Worm (Caenorhabditis elegans) whole organism, young adult: Measurements from ENCODE around the gene F45E12.6.

Experiments
- ama-1 ChIP-seq, 3 experiments: fragments of 150-350 bp in 1 of 3; sonication (generic microtip) in 2 of 3; optimal IDR thresholded peaks; 2 replicates each; lab custom pipeline; 2014 to 2018; ENCODE audit warnings: missing biosample characterization in 2 of 3, missing genetic modification characterization in 2 of 3, missing genetic modification reagents in 2 of 3
- aptf-3 ChIP-seq: fragments of 200-800 bp; sonication (Bioruptor generic); IDR thresholded peaks from 2 replicates; pipeline ENCODE4 v1.3.6; 2022; ENCODE audit warnings: missing genetic modification characterization, missing compliant biosample characterization
- attf-6 ChIP-seq: fragments of 200-800 bp; sonication (Bioruptor generic); IDR thresholded peaks from 2 replicates; pipeline ENCODE4 v1.3.6; 2022; ENCODE audit warnings: missing genetic modification reagents, missing genetic modification characterization, missing compliant biosample characterization
- bed-2 ChIP-seq: fragments of 200-800 bp; sonication (Bioruptor generic); IDR thresholded peaks from 2 replicates; pipeline ENCODE4 v1.3.6; 2022; ENCODE audit warnings: missing genetic modification reagents, missing genetic modification characterization, missing compliant biosample characterization
- dpff-1 ChIP-seq: sonication (generic microtip); optimal IDR thresholded peaks from 2 replicates; lab custom pipeline; 2017; ENCODE audit warnings: mild to moderate bottlenecking, missing genetic modification characterization, missing compliant biosample characterization
- egl-44 ChIP-seq: fragments of 200-800 bp; sonication (Bioruptor generic); IDR thresholded peaks from 2 replicates; pipeline ENCODE4 v1.3.6; 2022; ENCODE audit warnings: missing genetic modification reagents, missing genetic modification characterization, missing compliant biosample characterization
- hrde-1 ChIP-seq: sonication (generic microtip); optimal IDR thresholded peaks from 2 replicates; lab custom pipeline; 2016; ENCODE audit warnings: missing genetic modification characterization, mild to moderate bottlenecking, missing compliant biosample characterization, moderate library complexity, missing genotype, missing genetic modification reagents, borderline replicate concordance
- madf-8 ChIP-seq: fragments of 200-800 bp; sonication (Bioruptor generic); conservative IDR thresholded peaks from 2 replicates; pipeline ENCODE4 v1.3.6; 2022; ENCODE audit warnings: missing genetic modification reagents, missing genetic modification characterization, missing compliant biosample characterization
- mcd-1 ChIP-seq: fragments of 200-800 bp; sonication (Bioruptor generic); IDR thresholded peaks from 2 replicates; pipeline ENCODE4 v1.3.6; 2022; ENCODE audit warnings: missing genetic modification reagents, missing genetic modification characterization, missing compliant biosample characterization
- pbrm-1 ChIP-seq: fragments of 200-800 bp; sonication (Bioruptor generic); IDR thresholded peaks from 2 replicates; pipeline ENCODE4 v1.3.6; 2022; ENCODE audit warnings: missing genetic modification reagents, missing genetic modification characterization, missing compliant biosample characterization
- snpc-4 ChIP-seq, 5 experiments: fragments of 150-350 bp in 1 of 5; sonication (generic microtip) in 4 of 5; optimal IDR thresholded peaks; 2 replicates each; lab custom pipeline; 2014 to 2018; ENCODE audit warnings: missing genetic modification characterization in 5 of 5, missing biosample characterization in 3 of 5, antibody characterized with exemption in 2 of 5, mild to moderate bottlenecking in 2 of 5, missing compliant biosample characterization in 2 of 5, missing genotype in 2 of 5, moderate library complexity in 2 of 5, missing genetic modification reagents in 1 of 5
- tbx-9 ChIP-seq: sonication (generic microtip); optimal IDR thresholded peaks from 2 replicates; lab custom pipeline; 2016; ENCODE audit warnings: borderline replicate concordance, missing genetic modification characterization, inconsistent platforms, missing compliant biosample characterization
- ztf-28 ChIP-seq: fragments of 200-800 bp; sonication (Bioruptor generic); IDR thresholded peaks from 2 replicates; pipeline ENCODE4 v1.3.6; 2022; ENCODE audit warnings: missing genetic modification reagents, missing genetic modification characterization, missing compliant biosample characterization

- TF ChIP-seq egl-44 (GFP tag; lab: Robert Waterston, UW) (no peak), bed-2 (no peak), hrde-1 (tag; lab: Kevin White, UChicago) (no peak), ama-1 (optimal IDR thresholded peaks at IDR 0.05; lab: Kevin White, UChicago) (no peak), ama-1 (GFP tag; optimal IDR thresholded peaks at IDR 0.05; lab: Kevin White, UChicago) (no peak), madf-8 (GFP tag; lab: Robert Waterston, UW) (no peak), dpff-1 (tag; lab: Kevin White, UChicago) (no peak), pbrm-1 (no peak), snpc-4 (GFP tag; optimal IDR thresholded peaks at IDR 0.05; lab: Kevin White, UChicago) (no peak), snpc-4 (tag; optimal IDR thresholded peaks at IDR 0.05; lab: Kevin White, UChicago) (no peak), aptf-3 (GFP tag; lab: Robert Waterston, UW) (no peak), attf-6 (GFP tag; lab: Robert Waterston, UW) (no peak), mcd-1 (GFP tag; lab: Robert Waterston, UW) (no peak), tbx-9 (tag; lab: Kevin White, UChicago) (no peak), ztf-28 (GFP tag; lab: Robert Waterston, UW) (no peak)
Measured at ce11 chrII:7323317-7323716, 9.3 kb upstream of the F45E12.6 start.
